Worm (Caenorhabditis elegans): ENCODE measurements around the gene dpy-9.

The dpy-9 gene

ce11 chrIV:236138-236537, 22.9 kb downstream of the dpy-9 start:
- no peak for TF ChIP-seq hlh-13 (GFP tag; optimal IDR thresholded peaks at IDR 0.05)
- TF ChIP-seq F13H6.1 (tag; optimal IDR thresholded peaks at IDR 0.05) = no peak
- TF ChIP-seq gmeb-2 (tag; optimal IDR thresholded peaks at IDR 0.05) = no peak
- TF ChIP-seq fkh-10 (GFP tag; optimal IDR thresholded peaks at IDR 0.05) = no peak
- no peak for TF ChIP-seq pag-3 (tag; optimal IDR thresholded peaks at IDR 0.05; ENCODE audit: borderline replicate concordance)
- no peak for TF ChIP-seq ceh-45 (GFP tag; IDR thresholded peaks at IDR 0.05)
- TF ChIP-seq unc-55 (GFP tag; optimal IDR thresholded peaks at IDR 0.05) = no peak
- TF ChIP-seq pha-4 (tag; optimal IDR thresholded peaks at IDR 0.05) = no peak
- no peak for TF ChIP-seq fax-1 (tag; optimal IDR thresholded peaks at IDR 0.05)
- no peak for TF ChIP-seq nhr-232 (tag; optimal IDR thresholded peaks at IDR 0.05)
- TF ChIP-seq pax-1 (tag; optimal IDR thresholded peaks at IDR 0.05) = no peak
- no peak for TF ChIP-seq ttx-3 (tag; optimal IDR thresholded peaks at IDR 0.05)
- no peak for TF ChIP-seq dmd-4 (tag; optimal IDR thresholded peaks at IDR 0.05; ENCODE audit: borderline replicate concordance)
- TF ChIP-seq K09A11.1 (tag; optimal IDR thresholded peaks at IDR 0.05; ENCODE audit: insufficient read depth) = no peak

- TF ChIP-seq dve-1 (tag; optimal IDR thresholded peaks at IDR 0.05) (no peak), ceh-30 (tag; optimal IDR thresholded peaks at IDR 0.05) (no peak), tbx-2 (tag; optimal IDR thresholded peaks at IDR 0.05) (no peak), elt-2 (tag; optimal IDR thresholded peaks at IDR 0.05) (no peak), unc-42 (tag; optimal IDR thresholded peaks at IDR 0.05) (no peak), ahr-1 (tag; optimal IDR thresholded peaks at IDR 0.05) (no peak), hlh-6 (tag; optimal IDR thresholded peaks at IDR 0.05) (no peak)
Observed at ce11 chrIV:231673-232072, 27.3 kb downstream of the dpy-9 start, which contains the start of gene gtf-2H1. Gene gtf-2H1, minus strand, starts transcription at chrIV:231773.

- TF ChIP-seq pag-3 (tag; optimal IDR thresholded peaks at IDR 0.05; ENCODE audit: borderline replicate concordance) (no peak), ceh-18 (tag; optimal IDR thresholded peaks at IDR 0.05) (no peak)
Observed at ce11 chrIV:218252-218651, 40.8 kb downstream of the dpy-9 start, which contains the start of gene prdx-6. Gene prdx-6, plus strand, starts transcription at chrIV:218552.

- no peak for TF ChIP-seq madf-2 (tag; optimal IDR thresholded peaks at IDR 0.05)
- TF ChIP-seq pqm-1 (tag; optimal IDR thresholded peaks at IDR 0.05) = no peak
- no peak for TF ChIP-seq gmeb-2 (tag; optimal IDR thresholded peaks at IDR 0.05)
- no peak for TF ChIP-seq C08G9.2 (tag; optimal IDR thresholded peaks at IDR 0.05)
- TF ChIP-seq unc-3 (GFP tag; conservative IDR thresholded peaks at IDR 0.05) = no peak
- TF ChIP-seq unc-3 (tag; optimal IDR thresholded peaks at IDR 0.05) = no peak
- no peak for TF ChIP-seq ztf-16 (tag; optimal IDR thresholded peaks at IDR 0.05)
- no peak for TF ChIP-seq ama-1 (optimal IDR thresholded peaks at IDR 0.05)
- TF ChIP-seq rnt-1 (tag; optimal IDR thresholded peaks at IDR 0.05) = no peak
- no peak for TF ChIP-seq Y22D7AL.16 (tag; optimal IDR thresholded peaks at IDR 0.05)
- TF ChIP-seq dve-1 (tag; optimal IDR thresholded peaks at IDR 0.05) = no peak
- TF ChIP-seq tbx-2 (tag; optimal IDR thresholded peaks at IDR 0.05) = peak; percentile 62
- TF ChIP-seq F13H6.1 (tag; optimal IDR thresholded peaks at IDR 0.05) = no peak
- no peak for TF ChIP-seq mec-3 (tag; optimal IDR thresholded peaks at IDR 0.05; ENCODE audit: borderline replicate concordance)
- no peak for TF ChIP-seq K02D7.2 (tag; optimal IDR thresholded peaks at IDR 0.05)
- no peak for TF ChIP-seq zip-5 (tag; optimal IDR thresholded peaks at IDR 0.05)
- TF ChIP-seq ceh-6 (GFP tag; optimal IDR thresholded peaks at IDR 0.05) = no peak
- no peak for TF ChIP-seq fkh-10 (GFP tag; optimal IDR thresholded peaks at IDR 0.05)
- TF ChIP-seq pag-3 (tag; optimal IDR thresholded peaks at IDR 0.05; ENCODE audit: borderline replicate concordance) = no peak
- TF ChIP-seq sdc-2 (tag; optimal IDR thresholded peaks at IDR 0.05) = no peak
- TF ChIP-seq elt-2 (tag; optimal IDR thresholded peaks at IDR 0.05) = peak; percentile 67
- TF ChIP-seq ref-2 (tag; optimal IDR thresholded peaks at IDR 0.05) = no peak
- peak; percentile 46 for TF ChIP-seq nfya-1 (tag; optimal IDR thresholded peaks at IDR 0.05)
- no peak for TF ChIP-seq pha-4 (tag; optimal IDR thresholded peaks at IDR 0.05)
- peak; percentile 66 for TF ChIP-seq unc-55 (GFP tag; optimal IDR thresholded peaks at IDR 0.05)
- TF ChIP-seq ceh-48 (tag; optimal IDR thresholded peaks at IDR 0.05) = no peak
- no peak for TF ChIP-seq unc-86 (tag; optimal IDR thresholded peaks at IDR 0.05)
- no peak for TF ChIP-seq ttx-3 (tag; optimal IDR thresholded peaks at IDR 0.05)
- no peak for TF ChIP-seq hlh-30 (tag; optimal IDR thresholded peaks at IDR 0.05; ENCODE audit: insufficient read depth)
- no peak for TF ChIP-seq lim-6 (tag; optimal IDR thresholded peaks at IDR 0.05)
- no peak for TF ChIP-seq odd-2 (tag; optimal IDR thresholded peaks at IDR 0.05)
- TF ChIP-seq unc-42 (tag; optimal IDR thresholded peaks at IDR 0.05) = peak; percentile 44
- TF ChIP-seq ceh-14 (tag; optimal IDR thresholded peaks at IDR 0.05) = no peak
- peak; percentile 3 for TF ChIP-seq syd-9 (tag; optimal IDR thresholded peaks at IDR 0.05)
- TF ChIP-seq ets-4 (tag; optimal IDR thresholded peaks at IDR 0.05) = no peak
- TF ChIP-seq ceh-34 (tag; optimal IDR thresholded peaks at IDR 0.05) = no peak
Observed at ce11 chrIV:210591-210990, 48.4 kb downstream of the dpy-9 start.

Data from whole organism, late embryonic.